Fruit fly (Drosophila melanogaster) whole organism, prepupa: ENCODE measurements around the gene CG7840.

Source experiments
- Blimp-1 ChIP-seq: fragments of 200-800 bp; sonication (Bioruptor generic); optimal IDR thresholded peaks from 3 replicates; lab custom pipeline; 2017; ENCODE audit warnings: missing biosample characterization, missing genetic modification characterization, mild to moderate bottlenecking, moderate library complexity, missing genetic modification reagents
- CG10631 ChIP-seq: fragments of 200-800 bp; sonication (Bioruptor generic); optimal IDR thresholded peaks from 2 replicates; lab custom pipeline; 2016; ENCODE audit warnings: missing biosample characterization, missing genetic modification characterization
- CG10669 ChIP-seq: fragments of 200-800 bp; sonication (Bioruptor generic); optimal IDR thresholded peaks from 3 replicates; lab custom pipeline; 2018; ENCODE audit warnings: missing biosample characterization, mild to moderate bottlenecking, missing genetic modification characterization, moderate library complexity
- CG11294 ChIP-seq: fragments of 200-800 bp; sonication (Bioruptor generic); IDR thresholded peaks from 2 replicates; pipeline ENCODE4 v1.3.6; 2022; ENCODE audit warnings: missing biosample characterization, missing genetic modification characterization
- CG11762 ChIP-seq: fragments of 200-800 bp; sonication (Bioruptor generic); optimal IDR thresholded peaks from 3 replicates; lab custom pipeline; 2016; ENCODE audit warnings: missing biosample characterization, missing genetic modification characterization; ENCODE audit not compliant: insufficient read depth
- CG11902 ChIP-seq: fragments of 200-800 bp; sonication (Bioruptor generic); optimal IDR thresholded peaks from 3 replicates; lab custom pipeline; 2016; ENCODE audit warnings: missing biosample characterization, missing genetic modification characterization
- CG15336 ChIP-seq: fragments of 200-800 bp; sonication (Bioruptor generic); IDR thresholded peaks from 2 replicates; pipeline ENCODE4 v1.3.6; 2022; ENCODE audit warnings: missing biosample characterization, missing genetic modification characterization
- CG1621 ChIP-seq: fragments of 200-800 bp; sonication (Bioruptor generic); optimal IDR thresholded peaks from 3 replicates; lab custom pipeline; 2018; ENCODE audit warnings: missing biosample characterization, mild to moderate bottlenecking, missing genetic modification characterization
- CG16779 ChIP-seq: fragments of 200-800 bp; sonication (Bioruptor generic); optimal IDR thresholded peaks from 3 replicates; lab custom pipeline; 2017; ENCODE audit warnings: missing biosample characterization, mild to moderate bottlenecking, missing genetic modification characterization
- CG3032 ChIP-seq: fragments of 200-800 bp; optimal IDR thresholded peaks from 2 replicates; lab custom pipeline; 2019; ENCODE audit warnings: missing biosample characterization, mild to moderate bottlenecking, missing genetic modification characterization, moderate library complexity
- CG31627 ChIP-seq: fragments of 200-800 bp; sonication (Bioruptor generic); optimal IDR thresholded peaks from 3 replicates; lab custom pipeline; 2016; ENCODE audit warnings: missing biosample characterization, missing genetic modification characterization
- CG34406 ChIP-seq: fragments of 200-800 bp; sonication (Bioruptor generic); optimal IDR thresholded peaks from 3 replicates; lab custom pipeline; 2016; ENCODE audit warnings: missing biosample characterization, missing genetic modification characterization
- CG6163 ChIP-seq: fragments of 200-800 bp; sonication (Bioruptor generic); IDR thresholded peaks from 3 replicates; pipeline ENCODE4 v1.3.6; 2022; ENCODE audit warnings: missing biosample characterization, missing genetic modification characterization
- CG6276 ChIP-seq: fragments of 200-800 bp; sonication (Bioruptor generic); optimal IDR thresholded peaks from 2 replicates; lab custom pipeline; 2017; ENCODE audit warnings: missing biosample characterization, mild to moderate bottlenecking, missing genetic modification characterization
- CG6792 ChIP-seq: fragments of 200-800 bp; sonication (Bioruptor generic); optimal IDR thresholded peaks from 3 replicates; lab custom pipeline; 2016; ENCODE audit warnings: missing biosample characterization, missing genetic modification characterization
- CG6854 ChIP-seq: fragments of 200-800 bp; sonication (Bioruptor generic); optimal IDR thresholded peaks from 2 replicates; lab custom pipeline; 2017; ENCODE audit warnings: missing biosample characterization, mild to moderate bottlenecking, missing genetic modification characterization
- CG7368 ChIP-seq: fragments of 200-800 bp; sonication (Bioruptor generic); optimal IDR thresholded peaks from 3 replicates; lab custom pipeline; 2016; ENCODE audit warnings: missing biosample characterization, missing genetic modification characterization
- CG8119 ChIP-seq: fragments of 200-800 bp; sonication (Bioruptor generic); IDR thresholded peaks from 3 replicates; pipeline ENCODE4 v1.3.6; 2022; ENCODE audit warnings: missing biosample characterization, missing genetic modification characterization
- CG8319 ChIP-seq: fragments of 200-800 bp; sonication (Bioruptor generic); optimal IDR thresholded peaks from 3 replicates; lab custom pipeline; 2016; ENCODE audit warnings: missing biosample characterization, missing genetic modification characterization
- CG8632 ChIP-seq: fragments of 200-800 bp; sonication (Bioruptor generic); optimal IDR thresholded peaks from 3 replicates; lab custom pipeline; 2016; ENCODE audit warnings: missing biosample characterization, missing genetic modification characterization
- CG9139 ChIP-seq: fragments of 200-800 bp; sonication (Bioruptor generic); optimal IDR thresholded peaks from 3 replicates; lab custom pipeline; 2017; ENCODE audit warnings: missing biosample characterization, mild to moderate bottlenecking, missing genetic modification characterization
- Eip75B ChIP-seq: fragments of 200-800 bp; sonication (Bioruptor generic); optimal IDR thresholded peaks from 3 replicates; lab custom pipeline; 2016; ENCODE audit warnings: missing biosample characterization, missing genetic modification characterization
- Eip78C ChIP-seq: fragments of 200-800 bp; sonication (Bioruptor generic); peaks from one replicate; lab custom pipeline; 2016; ENCODE audit warnings: missing biosample characterization, missing genetic modification characterization
- Ets21C ChIP-seq: fragments of 200-800 bp; sonication (Bioruptor generic); optimal IDR thresholded peaks from 3 replicates; lab custom pipeline; 2016; ENCODE audit warnings: missing biosample characterization, missing genetic modification characterization
- Ets96B ChIP-seq: fragments of 200-800 bp; optimal IDR thresholded peaks from 2 replicates; lab custom pipeline; 2019; ENCODE audit warnings: missing biosample characterization, mild to moderate bottlenecking, missing genetic modification characterization, moderate library complexity
- Gug ChIP-seq: fragments of 200-800 bp; sonication (Bioruptor generic); IDR thresholded peaks from 2 replicates; pipeline ENCODE4 v1.3.6; 2022; ENCODE audit warnings: missing biosample characterization, missing genetic modification characterization
- Hr39 ChIP-seq: fragments of 200-800 bp; sonication (Bioruptor generic); optimal IDR thresholded peaks from 2 replicates; lab custom pipeline; 2016; ENCODE audit warnings: missing biosample characterization, missing genetic modification characterization
- Hr4 ChIP-seq: fragments of 200-800 bp; sonication (Bioruptor generic); optimal IDR thresholded peaks from 3 replicates; lab custom pipeline; 2016; ENCODE audit warnings: missing biosample characterization, missing genetic modification characterization
- Lpt ChIP-seq: fragments of 200-800 bp; sonication (Bioruptor generic); optimal IDR thresholded peaks from 3 replicates; lab custom pipeline; 2016; ENCODE audit warnings: missing biosample characterization, missing genetic modification characterization
- Met ChIP-seq: fragments of 200-800 bp; sonication (Bioruptor generic); optimal IDR thresholded peaks from 3 replicates; lab custom pipeline; 2016; ENCODE audit warnings: missing biosample characterization, missing genetic modification characterization
- OdsH ChIP-seq: fragments of 200-800 bp; sonication (Bioruptor generic); optimal IDR thresholded peaks from 3 replicates; lab custom pipeline; 2016; ENCODE audit warnings: missing biosample characterization, missing genetic modification characterization
- Smox ChIP-seq: fragments of 200-800 bp; sonication (Bioruptor generic); optimal IDR thresholded peaks from 3 replicates; lab custom pipeline; 2016; ENCODE audit warnings: missing biosample characterization, missing genetic modification characterization
- Sox14 ChIP-seq: fragments of 200-800 bp; sonication (Bioruptor generic); optimal IDR thresholded peaks from 3 replicates; lab custom pipeline; 2016; ENCODE audit warnings: missing biosample characterization, missing genetic modification characterization
- Sox15 ChIP-seq: fragments of 200-800 bp; sonication (Bioruptor generic); optimal IDR thresholded peaks from 3 replicates; lab custom pipeline; 2016; ENCODE audit warnings: missing biosample characterization, missing genetic modification characterization
- achi ChIP-seq: fragments of 200-800 bp; sonication (Bioruptor generic); optimal IDR thresholded peaks from 3 replicates; lab custom pipeline; 2016; ENCODE audit warnings: missing biosample characterization, missing genetic modification characterization
- acj6 ChIP-seq: fragments of 200-800 bp; sonication (Bioruptor generic); optimal IDR thresholded peaks from 3 replicates; lab custom pipeline; 2016; ENCODE audit warnings: missing biosample characterization, missing genetic modification characterization
- cyc ChIP-seq: fragments of 200-800 bp; sonication (Bioruptor generic); optimal IDR thresholded peaks from 3 replicates; lab custom pipeline; 2016; ENCODE audit warnings: missing biosample characterization, missing genetic modification characterization
- dac ChIP-seq: fragments of 200-800 bp; sonication (Bioruptor generic); optimal IDR thresholded peaks from 2 replicates; lab custom pipeline; 2017; ENCODE audit warnings: missing biosample characterization, mild to moderate bottlenecking, missing genetic modification characterization
- dsx ChIP-seq: fragments of 200-800 bp; optimal IDR thresholded peaks from 3 replicates; lab custom pipeline; 2019; ENCODE audit warnings: missing biosample characterization, mild to moderate bottlenecking, missing genetic modification characterization, moderate library complexity; ENCODE audit not compliant: poor library complexity, severe bottlenecking
- esn ChIP-seq: fragments of 200-800 bp; sonication (Bioruptor generic); optimal IDR thresholded peaks from 2 replicates; lab custom pipeline; 2016; ENCODE audit warnings: missing biosample characterization, mild to moderate bottlenecking, missing genetic modification characterization, moderate library complexity
- fd59A ChIP-seq: fragments of 200-800 bp; sonication (Bioruptor generic); optimal IDR thresholded peaks from 2 replicates; lab custom pipeline; 2017; ENCODE audit warnings: missing biosample characterization, mild to moderate bottlenecking, missing genetic modification characterization, missing genetic modification reagents
- fd85E ChIP-seq: fragments of 200-800 bp; sonication (Bioruptor generic); optimal IDR thresholded peaks from 3 replicates; lab custom pipeline; 2016; ENCODE audit warnings: missing biosample characterization, missing genetic modification characterization
- fkh ChIP-seq: fragments of 200-800 bp; sonication (Bioruptor generic); optimal IDR thresholded peaks from 3 replicates; lab custom pipeline; 2017; ENCODE audit warnings: missing biosample characterization, mild to moderate bottlenecking, missing genetic modification characterization, moderate library complexity
- lz ChIP-seq: fragments of 200-800 bp; sonication (Bioruptor generic); optimal IDR thresholded peaks from 3 replicates; lab custom pipeline; 2016; ENCODE audit warnings: missing biosample characterization, missing genetic modification characterization
- net ChIP-seq: fragments of 200-800 bp; sonication (Bioruptor generic); optimal IDR thresholded peaks from 3 replicates; lab custom pipeline; 2016; ENCODE audit warnings: missing biosample characterization, missing genetic modification characterization
- pdm3 ChIP-seq: fragments of 200-800 bp; sonication (Bioruptor generic); optimal IDR thresholded peaks from 3 replicates; lab custom pipeline; 2016; ENCODE audit warnings: missing biosample characterization, missing genetic modification characterization
- salr ChIP-seq, 2 experiments: fragments of 200-800 bp; sonication (Bioruptor generic); optimal IDR thresholded peaks; 3 replicates each; lab custom pipeline; 2016 to 2018; ENCODE audit warnings: missing biosample characterization in 2 of 2, missing genetic modification characterization in 2 of 2, mild to moderate bottlenecking in 1 of 2
- spab ChIP-seq: fragments of 200-800 bp; sonication (Bioruptor generic); optimal IDR thresholded peaks from 2 replicates; lab custom pipeline; 2017; ENCODE audit warnings: missing biosample characterization, mild to moderate bottlenecking, missing genetic modification characterization, missing genetic modification reagents
- ss ChIP-seq, 2 experiments: fragments of 200-800 bp; sonication (Bioruptor generic); optimal IDR thresholded peaks; 2 replicates in 1 of 2; 3 replicates in 1 of 2; lab custom pipeline; 2017 to 2018; ENCODE audit warnings: mild to moderate bottlenecking in 2 of 2, missing biosample characterization in 2 of 2, missing genetic modification characterization in 2 of 2, moderate library complexity in 1 of 2
- svp ChIP-seq: fragments of 200-800 bp; sonication (Bioruptor generic); peaks from one replicate; lab custom pipeline; 2016; ENCODE audit warnings: missing biosample characterization, missing genetic modification characterization
- vri ChIP-seq: fragments of 200-800 bp; sonication (Bioruptor generic); optimal IDR thresholded peaks from 3 replicates; lab custom pipeline; 2016; ENCODE audit warnings: missing biosample characterization, mild to moderate bottlenecking, missing genetic modification characterization

Gene CG7840

DNA sequence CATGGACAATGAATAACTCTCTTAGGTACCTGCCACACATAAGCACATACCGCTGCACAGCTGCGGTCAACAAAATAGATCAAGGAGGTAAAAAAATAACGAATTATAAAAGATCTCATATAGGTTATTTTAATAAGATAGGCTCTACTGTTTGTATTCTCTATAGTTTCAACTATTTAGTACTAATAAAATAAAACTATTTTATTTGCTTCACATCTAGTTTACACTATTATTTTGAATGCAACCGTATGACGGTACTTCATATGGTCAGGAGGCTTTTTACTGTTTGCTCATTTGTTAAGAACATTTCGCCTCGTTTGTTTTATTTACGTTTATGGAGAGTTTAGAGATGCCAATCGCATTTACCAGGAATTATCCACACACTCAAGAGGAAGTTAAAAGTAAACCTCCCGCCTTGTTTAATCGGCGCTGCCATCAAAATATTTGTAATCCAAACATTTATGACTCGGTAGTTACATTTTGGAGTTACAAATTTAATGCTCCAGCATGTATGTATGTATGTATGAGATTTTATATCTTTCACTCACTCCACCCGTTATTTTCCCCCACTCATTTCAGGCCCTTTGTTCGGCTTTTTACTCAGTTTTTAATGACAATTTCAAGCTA lies 30.3 kb upstream of the CG7840 start:
- TF ChIP-seq CG16779 (tag; lab: Kevin White, UChicago) (peak; percentile 41), Hr39 (peak; percentile 55), CG6792 (peak; percentile 54), CG10631 (peak; percentile 63), CG10669 (GFP tag; lab: Kevin White, UChicago) (peak; percentile 70), esn (GFP tag; lab: Kevin White, UChicago) (peak; percentile 70), pdm3 (GFP tag; lab: Kevin White, UChicago) (peak; percentile 69), Met (peak; percentile 25), CG3032 (tag; lab: Kevin White, UChicago) (peak; percentile 72), achi (GFP tag; lab: Kevin White, UChicago) (peak; percentile 76), Ets96B (peak; percentile 79), CG31627 (GFP tag; lab: Kevin White, UChicago) (peak; percentile 42), Blimp-1 (GFP tag; lab: Kevin White, UChicago) (no peak), OdsH (GFP tag; lab: Kevin White, UChicago) (peak; percentile 67), dsx (GFP tag; lab: Kevin White, UChicago) (peak; percentile 67), CG9139 (GFP tag; lab: Kevin White, UChicago) (peak; percentile 44), fd85E (GFP tag; lab: Kevin White, UChicago) (no peak), CG6854 (GFP tag; lab: Kevin White, UChicago) (no peak), CG8119 (GFP tag; lab: Robert Waterston, UW) (peak; percentile 87), Hr4 (GFP tag; lab: Kevin White, UChicago) (peak; percentile 86), Ets21C (GFP tag; lab: Kevin White, UChicago) (peak; percentile 7), spab (peak; percentile 53), acj6 (GFP tag; lab: Kevin White, UChicago) (peak; percentile 70), CG8319 (GFP tag; lab: Kevin White, UChicago) (peak; percentile 6), ss (GFP tag; optimal IDR thresholded peaks at IDR 0.05; lab: Kevin White, UChicago) (peak; percentile 23 to 53), net (GFP tag; lab: Kevin White, UChicago) (peak; percentile 53), CG11902 (GFP tag; lab: Kevin White, UChicago) (no peak), Eip78C (GFP tag; lab: Kevin White, UChicago) (peak; percentile 85), svp (GFP tag; lab: Kevin White, UChicago) (peak; percentile 77), CG11762 (GFP tag; lab: Kevin White, UChicago) (peak; percentile 50), Lpt (GFP tag; lab: Kevin White, UChicago) (peak; percentile 58), dac (GFP tag; lab: Kevin White, UChicago) (peak; percentile 36), Gug (GFP tag; lab: Robert Waterston, UW) (peak; percentile 52), Eip75B (GFP tag; lab: Kevin White, UChicago) (peak; percentile 65), cyc (GFP tag; lab: Kevin White, UChicago) (peak; percentile 0), CG1621 (tag; lab: Kevin White, UChicago) (peak; percentile 55), Smox (GFP tag; lab: Kevin White, UChicago) (peak; percentile 63), salr (GFP tag; optimal IDR thresholded peaks at IDR 0.05; lab: Kevin White, UChicago) (peak; percentile 10 to 64), lz (GFP tag; lab: Kevin White, UChicago) (peak; percentile 61), vri (GFP tag; lab: Kevin White, UChicago) (peak; percentile 13), CG15336 (peak; percentile 91), fd59A (peak; percentile 30), Sox14 (GFP tag; lab: Kevin White, UChicago) (peak; percentile 15), Sox15 (GFP tag; lab: Kevin White, UChicago) (peak; percentile 33), CG6276 (GFP tag; lab: Kevin White, UChicago) (peak; percentile 76), CG8632 (GFP tag; lab: Kevin White, UChicago) (peak; percentile 60), CG34406 (GFP tag; lab: Kevin White, UChicago) (peak; percentile 74), CG7368 (GFP tag; lab: Kevin White, UChicago) (peak; percentile 42), CG6163 (GFP tag; lab: Robert Waterston, UW) (peak; percentile 81), CG11294 (GFP tag; lab: Robert Waterston, UW) (0 out of 2 replicates have a peak, but pooled peaks have one; percentile 34), fkh (GFP tag; lab: Kevin White, UChicago) (peak; percentile 75)
